Worm (Caenorhabditis elegans) whole organism, L4 larva: ENCODE measurements around the gene F43C11.4.

Experiments
- daf-16 ChIP-seq, 3 experiments: sonication (generic microtip); optimal IDR thresholded peaks; 2 replicates each; lab custom pipeline; 2016 to 2017; ENCODE audit warnings: missing genetic modification characterization in 3 of 3, missing genetic modification reagents in 3 of 3, mild to moderate bottlenecking in 2 of 3, missing compliant biosample characterization in 2 of 3, missing biosample characterization in 1 of 3, moderate library complexity in 1 of 3
- dve-1 ChIP-seq: sonication (generic microtip); optimal IDR thresholded peaks from 2 replicates; lab custom pipeline; 2017; ENCODE audit warnings: antibody characterized with exemption, mild to moderate bottlenecking, missing genetic modification characterization, missing compliant biosample characterization; ENCODE audit not compliant: insufficient read depth
- egl-27 ChIP-seq: sonication (generic microtip); optimal IDR thresholded peaks from 3 replicates; lab custom pipeline; 2017; ENCODE audit warnings: missing biosample characterization, missing genetic modification reagents, missing genetic modification characterization
- mep-1 ChIP-seq: fragments of 150-350 bp; sonication (generic microtip); optimal IDR thresholded peaks from 3 replicates; lab custom pipeline; 2014; ENCODE audit warnings: missing biosample characterization, missing genetic modification characterization
- nhr-41 ChIP-seq: fragments of 200-800 bp; sonication (Bioruptor generic); IDR thresholded peaks from 2 replicates; pipeline ENCODE4 v1.3.6; 2022; ENCODE audit warnings: missing genetic modification reagents, missing genetic modification characterization, missing compliant biosample characterization
- nhr-77 ChIP-seq: fragments of 150-350 bp; optimal IDR thresholded peaks from 2 replicates; lab custom pipeline; 2014; ENCODE audit warnings: missing biosample characterization, missing genetic modification characterization
- pha-4 ChIP-seq, 2 experiments: fragments of 150-350 bp in 1 of 2; fragments of 200-800 bp in 1 of 2; sonication (Bioruptor generic) in 1 of 2; IDR thresholded peaks in 1 of 2; optimal IDR thresholded peaks in 1 of 2; 2 replicates each; pipeline versions ENCODE4 v1.3.6 to Lab custom; 2014 to 2022; ENCODE audit warnings: missing genetic modification characterization in 2 of 2, missing genetic modification reagents in 2 of 2, missing biosample characterization in 1 of 2, missing compliant biosample characterization in 1 of 2
- zip-11 ChIP-seq: fragments of 200-800 bp; sonication (Bioruptor generic); IDR thresholded peaks from 2 replicates; pipeline ENCODE4 v1.3.6; 2022; ENCODE audit warnings: missing genetic modification characterization, missing compliant biosample characterization

DNA sequence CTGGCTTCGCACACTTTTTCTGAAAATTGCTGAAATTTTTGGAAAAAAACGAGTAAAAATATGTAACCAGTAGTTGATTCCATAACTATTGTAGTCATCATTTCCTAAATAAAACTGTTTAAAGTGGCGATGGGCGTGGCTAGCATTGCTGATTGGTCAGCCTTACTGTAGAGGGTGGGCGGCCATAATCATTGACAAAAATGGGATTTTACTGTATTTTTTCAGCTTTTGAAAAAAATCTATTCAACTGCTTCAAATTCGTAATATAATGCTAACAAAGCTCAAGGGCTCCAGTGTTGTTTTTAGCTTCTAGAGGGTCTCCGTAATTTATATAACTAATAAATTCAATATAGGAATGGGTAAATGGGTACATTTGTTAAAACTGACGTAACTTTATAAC, 33.4 kb downstream of the F43C11.4 start, which contains the start of gene F16G10.7:
- TF ChIP-seq nhr-41 (GFP tag; lab: Robert Waterston, UW) = no peak
- no peak for TF ChIP-seq zip-11
- TF ChIP-seq dve-1 (tag; lab: Kevin White, UChicago) = no peak
- no peak for TF ChIP-seq nhr-77 (tag; lab: Kevin White, UChicago)
- no peak for TF ChIP-seq egl-27 (tag; lab: Kevin White, UChicago)
- TF ChIP-seq daf-16 (GFP tag; optimal IDR thresholded peaks at IDR 0.05; lab: Kevin White, UChicago) = no peak
- TF ChIP-seq daf-16 (tag; optimal IDR thresholded peaks at IDR 0.05; lab: Kevin White, UChicago) = no peak
- TF ChIP-seq mep-1 (tag; lab: Kevin White, UChicago) = no peak
- TF ChIP-seq pha-4 (GFP tag; IDR thresholded peaks at IDR 0.05; lab: Robert Waterston, UW) = no peak
- TF ChIP-seq pha-4 (tag; optimal IDR thresholded peaks at IDR 0.05; lab: Kevin White, UChicago) = no peak
